Worm (Caenorhabditis elegans): Measurements from ENCODE around the gene mltn-6.

ce11 chrV:346005-346404 is 18.7 kb upstream of the mltn-6 start:
- no peak for TF ChIP-seq snpc-4 (tag; optimal IDR thresholded peaks at IDR 0.05)
- no peak for TF ChIP-seq zag-1 (tag; optimal IDR thresholded peaks at IDR 0.05)
- TF ChIP-seq lin-15B (tag; optimal IDR thresholded peaks at IDR 0.05) = no peak
- no peak for TF ChIP-seq nhr-25 (tag; optimal IDR thresholded peaks at IDR 0.05)
- no peak for TF ChIP-seq nhr-12 (tag; optimal IDR thresholded peaks at IDR 0.05)
- no peak for TF ChIP-seq fkh-10 (GFP tag; optimal IDR thresholded peaks at IDR 0.05)
- no peak for TF ChIP-seq nhr-28 (tag; optimal IDR thresholded peaks at IDR 0.05)
- no peak for TF ChIP-seq ceh-82 (tag; optimal IDR thresholded peaks at IDR 0.05)
- TF ChIP-seq nhr-76 (tag; optimal IDR thresholded peaks at IDR 0.05) = no peak
- no peak for TF ChIP-seq ZK546.5 (tag; optimal IDR thresholded peaks at IDR 0.05)
